Fruit fly (Drosophila melanogaster) whole organism, embryonic: ENCODE results near the gene CG43389.

Experiments
- Ada2b ChIP-seq: fragments of 200-800 bp; sonication (Bioruptor generic); IDR thresholded peaks from 2 replicates; pipeline ENCODE4 v1.3.6; 2022; ENCODE audit warnings: missing biosample characterization, missing genetic modification characterization
- CG10979 ChIP-seq: fragments of 200-800 bp; sonication (Bioruptor generic); optimal IDR thresholded peaks from 2 replicates; lab custom pipeline; 2018; ENCODE audit warnings: missing biosample characterization, mild to moderate bottlenecking, missing genetic modification characterization, moderate library complexity
- CG12236 ChIP-seq: fragments of 200-800 bp; sonication (Bioruptor generic); optimal IDR thresholded peaks from 2 replicates; lab custom pipeline; 2016; ENCODE audit warnings: missing biosample characterization, missing genetic modification characterization
- CG12942 ChIP-seq: fragments of 200-800 bp; sonication (Bioruptor generic); optimal IDR thresholded peaks from 3 replicates; lab custom pipeline; 2016; ENCODE audit warnings: missing biosample characterization, missing genetic modification characterization
- CG13775 ChIP-seq: fragments of 200-800 bp; sonication (Bioruptor generic); optimal IDR thresholded peaks from 3 replicates; lab custom pipeline; 2017; ENCODE audit warnings: missing biosample characterization, mild to moderate bottlenecking, missing genetic modification characterization
- CG15011 ChIP-seq: fragments of 200-800 bp; sonication (Bioruptor generic); optimal IDR thresholded peaks from 3 replicates; lab custom pipeline; 2018; ENCODE audit warnings: missing biosample characterization, mild to moderate bottlenecking, missing genetic modification characterization
- CG15479 ChIP-seq: fragments of 200-800 bp; sonication (Bioruptor generic); optimal IDR thresholded peaks from 3 replicates; lab custom pipeline; 2019; ENCODE audit warnings: missing biosample characterization, mild to moderate bottlenecking, missing genetic modification characterization, moderate library complexity
- CG15601 ChIP-seq: fragments of 200-800 bp; sonication (Bioruptor generic); optimal IDR thresholded peaks from 3 replicates; lab custom pipeline; 2019; ENCODE audit warnings: missing biosample characterization, mild to moderate bottlenecking, missing genetic modification characterization, moderate library complexity
- CG17912 ChIP-seq: fragments of 200-800 bp; sonication (Bioruptor generic); optimal IDR thresholded peaks from 2 replicates; lab custom pipeline; 2018; ENCODE audit warnings: missing biosample characterization, mild to moderate bottlenecking, missing genetic modification characterization
- CG2116 ChIP-seq: fragments of 200-800 bp; sonication (Bioruptor generic); optimal IDR thresholded peaks from 3 replicates; lab custom pipeline; 2018; ENCODE audit warnings: missing biosample characterization, mild to moderate bottlenecking, missing genetic modification characterization
- CG3847 ChIP-seq: fragments of 200-800 bp; sonication (Bioruptor generic); IDR thresholded peaks from 2 replicates; pipeline ENCODE4 v1.3.6; 2022; ENCODE audit warnings: missing biosample characterization, missing genetic modification characterization
- CG4282 ChIP-seq: fragments of 200-800 bp; sonication (Bioruptor generic); optimal IDR thresholded peaks from 2 replicates; lab custom pipeline; 2016; ENCODE audit warnings: missing biosample characterization, missing genetic modification characterization
- CG4424 ChIP-seq: fragments of 200-800 bp; sonication (Bioruptor generic); optimal IDR thresholded peaks from 3 replicates; lab custom pipeline; 2016; ENCODE audit warnings: missing biosample characterization, missing genetic modification characterization
- CG7271 ChIP-seq: fragments of 200-800 bp; sonication (Bioruptor generic); optimal IDR thresholded peaks from 2 replicates; lab custom pipeline; 2018; ENCODE audit warnings: missing biosample characterization, mild to moderate bottlenecking, missing genetic modification characterization, moderate library complexity
- CG9215 ChIP-seq: fragments of 200-800 bp; sonication (Bioruptor generic); IDR thresholded peaks from 2 replicates; pipeline ENCODE4 v1.3.6; 2022; ENCODE audit warnings: missing biosample characterization, missing genetic modification characterization
- CTCF ChIP-seq: fragments of 200-800 bp; sonication (Bioruptor generic); optimal IDR thresholded peaks from 2 replicates; lab custom pipeline; 2017; ENCODE audit warnings: missing biosample characterization, mild to moderate bottlenecking, missing genetic modification characterization, moderate library complexity
- CoRest ChIP-seq: fragments of 200-800 bp; sonication (Bioruptor generic); optimal IDR thresholded peaks from 3 replicates; lab custom pipeline; 2018; ENCODE audit warnings: missing biosample characterization, mild to moderate bottlenecking, missing genetic modification characterization, moderate library complexity
- Ets65A ChIP-seq: fragments of 200-800 bp; sonication (Bioruptor generic); peaks from one replicate; lab custom pipeline; 2016; ENCODE audit warnings: missing biosample characterization, missing genetic modification characterization
- GATAe ChIP-seq: fragments of 200-800 bp; sonication (Bioruptor generic); conservative IDR thresholded peaks from 2 replicates; pipeline ENCODE4 v1.3.6; 2022; ENCODE audit warnings: missing biosample characterization, missing genetic modification characterization
- Gug ChIP-seq: fragments of 200-800 bp; sonication (Bioruptor generic); IDR thresholded peaks from 4 replicates; pipeline ENCODE4 v1.3.6; 2022; ENCODE audit warnings: missing biosample characterization, missing genetic modification characterization
- HLH4C ChIP-seq: fragments of 200-800 bp; sonication (Bioruptor generic); IDR thresholded peaks from 3 replicates; pipeline ENCODE4 v1.3.6; 2022; ENCODE audit warnings: missing biosample characterization, missing genetic modification characterization; ENCODE audit not compliant: partially characterized antibody
- Kr ChIP-seq: fragments of 200-800 bp; sonication (Bioruptor generic); optimal IDR thresholded peaks from 2 replicates; lab custom pipeline; 2017; ENCODE audit warnings: missing biosample characterization, mild to moderate bottlenecking, missing genetic modification characterization
- MESR4 ChIP-seq: fragments of 200-800 bp; sonication (Bioruptor generic); optimal IDR thresholded peaks from 2 replicates; lab custom pipeline; 2018; ENCODE audit warnings: missing biosample characterization, mild to moderate bottlenecking, missing genetic modification characterization, moderate library complexity
- Mes4 ChIP-seq: fragments of 200-800 bp; sonication (Bioruptor generic); optimal IDR thresholded peaks from 2 replicates; lab custom pipeline; 2016; ENCODE audit warnings: missing biosample characterization, missing genetic modification characterization
- NK7.1 ChIP-seq: fragments of 200-800 bp; sonication (Bioruptor generic); optimal IDR thresholded peaks from 3 replicates; lab custom pipeline; 2016; ENCODE audit warnings: missing biosample characterization, missing genetic modification characterization
- NfI ChIP-seq: fragments of 200-800 bp; sonication (Bioruptor generic); optimal IDR thresholded peaks from 3 replicates; lab custom pipeline; 2018; ENCODE audit warnings: missing biosample characterization, mild to moderate bottlenecking, missing genetic modification characterization, moderate library complexity
- Ravus ChIP-seq: fragments of 200-800 bp; sonication (Bioruptor generic); IDR thresholded peaks from 2 replicates; pipeline ENCODE4 v1.3.6; 2022; ENCODE audit warnings: missing biosample characterization, missing genetic modification characterization
- Rfx ChIP-seq: fragments of 200-800 bp; sonication (Bioruptor generic); IDR thresholded peaks from 2 replicates; pipeline ENCODE4 v1.3.6; 2022; ENCODE audit warnings: missing biosample characterization, missing genetic modification characterization
- Xbp1 ChIP-seq: fragments of 200-800 bp; sonication (Bioruptor generic); optimal IDR thresholded peaks from 3 replicates; lab custom pipeline; 2016; ENCODE audit warnings: missing biosample characterization, mild to moderate bottlenecking, missing genetic modification characterization
- bbx ChIP-seq: fragments of 200-800 bp; sonication (Bioruptor generic); IDR thresholded peaks from 2 replicates; pipeline ENCODE4 v1.3.6; 2022; ENCODE audit warnings: missing biosample characterization, missing genetic modification characterization; ENCODE audit not compliant: partially characterized antibody
- btn ChIP-seq: fragments of 200-800 bp; sonication (Bioruptor generic); optimal IDR thresholded peaks from 2 replicates; lab custom pipeline; 2016; ENCODE audit warnings: missing biosample characterization, missing genetic modification characterization
- corto ChIP-seq: fragments of 200-800 bp; sonication (Bioruptor generic); optimal IDR thresholded peaks from 2 replicates; lab custom pipeline; 2016; ENCODE audit warnings: missing biosample characterization, mild to moderate bottlenecking, missing genetic modification characterization, moderate library complexity
- danr ChIP-seq: fragments of 200-800 bp; sonication (Bioruptor generic); IDR thresholded peaks from 2 replicates; pipeline ENCODE4 v1.3.6; 2022; ENCODE audit warnings: missing biosample characterization, missing genetic modification characterization
- disco-r ChIP-seq: fragments of 200-800 bp; sonication (Bioruptor generic); optimal IDR thresholded peaks from 2 replicates; lab custom pipeline; 2016; ENCODE audit warnings: missing biosample characterization, missing genetic modification characterization
- en ChIP-seq: fragments of 200-800 bp; sonication (Bioruptor generic); optimal IDR thresholded peaks from 2 replicates; lab custom pipeline; 2016; ENCODE audit warnings: missing biosample characterization, missing genetic modification characterization
- gcm ChIP-seq: fragments of 200-800 bp; sonication (Bioruptor generic); optimal IDR thresholded peaks from 2 replicates; lab custom pipeline; 2019; ENCODE audit warnings: missing biosample characterization, mild to moderate bottlenecking, missing genetic modification characterization, moderate library complexity
- gfzf ChIP-seq: fragments of 200-800 bp; sonication (Bioruptor generic); optimal IDR thresholded peaks from 2 replicates; lab custom pipeline; 2016; ENCODE audit warnings: missing biosample characterization, mild to moderate bottlenecking, missing genetic modification characterization, moderate library complexity
- h ChIP-seq: fragments of >200 bp; optimal IDR thresholded peaks from 2 replicates; lab custom pipeline; 2017
- hth ChIP-seq: fragments of >200 bp; optimal IDR thresholded peaks from 2 replicates; lab custom pipeline; 2017; ENCODE audit warnings: inconsistent platforms
- ken ChIP-seq: fragments of 200-800 bp; sonication (Bioruptor generic); IDR thresholded peaks from 3 replicates; pipeline ENCODE4 v1.3.6; 2022; ENCODE audit warnings: missing biosample characterization, missing genetic modification characterization
- klu ChIP-seq: fragments of 200-800 bp; sonication (Bioruptor generic); IDR thresholded peaks from 2 replicates; pipeline ENCODE4 v1.3.6; 2022; ENCODE audit warnings: missing biosample characterization, missing genetic modification characterization
- mam ChIP-seq: fragments of 200-800 bp; sonication (Bioruptor generic); optimal IDR thresholded peaks from 3 replicates; lab custom pipeline; 2016; ENCODE audit warnings: missing biosample characterization, missing genetic modification characterization
- odd ChIP-seq: fragments of 200-800 bp; sonication (Bioruptor generic); optimal IDR thresholded peaks from 2 replicates; lab custom pipeline; 2017; ENCODE audit warnings: missing biosample characterization, mild to moderate bottlenecking, missing genetic modification characterization
- peb ChIP-seq: fragments of 200-800 bp; sonication (Bioruptor generic); IDR thresholded peaks from 2 replicates; pipeline ENCODE4 v1.3.6; 2022; ENCODE audit warnings: missing biosample characterization, missing genetic modification characterization
- pita ChIP-seq: fragments of 200-800 bp; sonication (Bioruptor generic); optimal IDR thresholded peaks from 2 replicates; lab custom pipeline; 2017; ENCODE audit warnings: missing biosample characterization, mild to moderate bottlenecking, missing genetic modification characterization
- sc ChIP-seq, 3 experiments: fragments of >200 bp in 2 of 3; fragments of 200-800 bp in 1 of 3; sonication (Bioruptor generic) in 1 of 3; optimal IDR thresholded peaks; 2 replicates in 2 of 3; 3 replicates in 1 of 3; lab custom pipeline; 2017; ENCODE audit warnings: mild to moderate bottlenecking in 1 of 3, missing biosample characterization in 1 of 3, missing genetic modification characterization in 1 of 3, missing genetic modification reagents in 1 of 3
- zen ChIP-seq: fragments of 200-800 bp; sonication (Bioruptor generic); optimal IDR thresholded peaks from 3 replicates; lab custom pipeline; 2018; ENCODE audit warnings: missing biosample characterization, mild to moderate bottlenecking, missing genetic modification characterization, moderate library complexity

Gene CG43389

dm6 chr3L:3224740-3225719, 22.8 kb upstream of the CG43389 start, which contains the start of gene Larp4B (continued):
- TF ChIP-seq pita (GFP tag; lab: Kevin White, UChicago) (peak; percentile 86), CG4282 (GFP tag; lab: Kevin White, UChicago) (no peak), CG10979 (tag; lab: Kevin White, UChicago) (no peak), CG2116 (GFP tag; lab: Kevin White, UChicago) (peak; percentile 98), odd (no peak), danr (GFP tag; lab: Robert Waterston, UW) (no peak), Rfx (GFP tag; lab: Robert Waterston, UW) (peak; percentile 45), Ets65A (GFP tag; lab: Kevin White, UChicago) (peak; percentile 89), en (GFP tag; lab: Kevin White, UChicago) (no peak), CG3847 (GFP tag; lab: Robert Waterston, UW) (peak; percentile 47), peb (GFP tag; lab: Robert Waterston, UW) (no peak), Kr (GFP tag; lab: Kevin White, UChicago) (no peak), btn (GFP tag; lab: Kevin White, UChicago) (no peak), NfI (GFP tag; lab: Kevin White, UChicago) (peak; percentile 21), HLH4C (GFP tag; lab: Robert Waterston, UW) (peak; percentile 55; the same call in 2 of the 3 replicates), sc (optimal IDR thresholded peaks at IDR 0.05; lab: Kevin White, UChicago) (no peak), sc (GFP tag; optimal IDR thresholded peaks at IDR 0.05; lab: Kevin White, UChicago) (no peak), CG7271 (tag; lab: Kevin White, UChicago) (no peak), CG15601 (tag; lab: Kevin White, UChicago) (peak; percentile 6), Ravus (no peak), MESR4 (GFP tag; lab: Kevin White, UChicago) (peak; percentile 62), klu (GFP tag; lab: Robert Waterston, UW) (no peak), Mes4 (GFP tag; lab: Kevin White, UChicago) (no peak), NK7.1 (GFP tag; lab: Kevin White, UChicago) (no peak), Ada2b (no peak), bbx (GFP tag; lab: Robert Waterston, UW) (peak; percentile 57), CG15479 (GFP tag; lab: Kevin White, UChicago) (no peak), gcm (GFP tag; lab: Kevin White, UChicago) (no peak), zen (peak; percentile 27), disco-r (GFP tag; lab: Kevin White, UChicago) (peak; percentile 55), CG9215 (GFP tag; lab: Robert Waterston, UW) (no peak), hth (no peak), Xbp1 (peak; percentile 21), mam (GFP tag; lab: Kevin White, UChicago) (peak; percentile 28), CG15011 (GFP tag; lab: Kevin White, UChicago) (no peak), ken (GFP tag; lab: Robert Waterston, UW) (no peak), h (no peak), CG17912 (GFP tag; lab: Kevin White, UChicago) (no peak), CG12942 (GFP tag; lab: Kevin White, UChicago) (no peak), CoRest (tag; lab: Kevin White, UChicago) (no peak), Gug (GFP tag; lab: Robert Waterston, UW) (no peak), CG4424 (GFP tag; lab: Kevin White, UChicago) (no peak), CG12236 (GFP tag; lab: Kevin White, UChicago) (no peak), CG13775 (peak; percentile 37), GATAe (GFP tag; lab: Robert Waterston, UW) (no peak), gfzf (GFP tag; lab: Kevin White, UChicago) (peak; percentile 98), CTCF (peak; percentile 59), corto (GFP tag; lab: Kevin White, UChicago) (no peak)
